Worm (Caenorhabditis elegans) whole organism, L4 larva: ENCODE results near the gene B0286.1.

Source experiments
- T20F7.1 ChIP-seq: fragments of 200-800 bp; sonication (Bioruptor generic); optimal IDR thresholded peaks from 2 replicates; lab custom pipeline; 2018; ENCODE audit warnings: mild to moderate bottlenecking, missing genetic modification characterization, missing compliant biosample characterization
- T26A8.4 ChIP-seq: fragments of 200-800 bp; sonication (Bioruptor generic); IDR thresholded peaks from 2 replicates; pipeline ENCODE4 v1.3.6; 2022; ENCODE audit warnings: missing genetic modification characterization, missing compliant biosample characterization
- Y105C5A.15 ChIP-seq: fragments of 200-800 bp; sonication (Bioruptor generic); IDR thresholded peaks from 2 replicates; pipeline ENCODE4 v1.3.6; 2022; ENCODE audit warnings: missing genetic modification characterization, missing compliant biosample characterization
- arid-1 ChIP-seq: fragments of 200-800 bp; sonication (Bioruptor generic); conservative IDR thresholded peaks from 2 replicates; pipeline ENCODE4 v1.3.6; 2022; ENCODE audit warnings: missing genetic modification reagents, missing genetic modification characterization, missing compliant biosample characterization
- ceh-28 ChIP-seq: fragments of 150-350 bp; optimal IDR thresholded peaks from 2 replicates; lab custom pipeline; 2014; ENCODE audit warnings: missing biosample characterization, missing genetic modification reagents, missing genetic modification characterization
- ceh-62 ChIP-seq: sonication (generic microtip); optimal IDR thresholded peaks from 2 replicates; lab custom pipeline; 2017; ENCODE audit warnings: missing biosample characterization, missing genetic modification characterization
- ceh-82 ChIP-seq: sonication (generic microtip); optimal IDR thresholded peaks from 2 replicates; lab custom pipeline; 2017; ENCODE audit warnings: missing biosample characterization, missing genetic modification characterization
- ctbp-1 ChIP-seq: fragments of 200-800 bp; sonication (Bioruptor generic); IDR thresholded peaks from 2 replicates; pipeline ENCODE4 v1.3.6; 2022; ENCODE audit warnings: missing genetic modification reagents, missing genetic modification characterization, missing compliant biosample characterization
- daf-8 ChIP-seq: fragments of 200-800 bp; sonication (Bioruptor generic); IDR thresholded peaks from 2 replicates; pipeline ENCODE4 v1.3.6; 2022; ENCODE audit warnings: missing genetic modification characterization, missing compliant biosample characterization
- dmd-6 ChIP-seq: fragments of 200-800 bp; sonication (Bioruptor generic); IDR thresholded peaks from 2 replicates; pipeline ENCODE4 v1.3.6; 2022; ENCODE audit warnings: missing genetic modification reagents, missing genetic modification characterization, missing compliant biosample characterization
- dmd-8 ChIP-seq: fragments of 200-800 bp; sonication (Bioruptor generic); IDR thresholded peaks from 2 replicates; pipeline ENCODE4 v1.3.6; 2022; ENCODE audit warnings: missing genetic modification characterization, missing compliant biosample characterization
- dpl-1 ChIP-seq: fragments of 150-350 bp; optimal IDR thresholded peaks from 2 replicates; lab custom pipeline; 2014; ENCODE audit warnings: missing biosample characterization, missing genetic modification reagents, missing genetic modification characterization
- egl-27 ChIP-seq: sonication (generic microtip); optimal IDR thresholded peaks from 3 replicates; lab custom pipeline; 2017; ENCODE audit warnings: missing biosample characterization, missing genetic modification reagents, missing genetic modification characterization
- egl-43 ChIP-seq: fragments of 200-800 bp; sonication (Bioruptor generic); IDR thresholded peaks from 2 replicates; pipeline ENCODE4 v1.3.6; 2022; ENCODE audit warnings: missing genetic modification reagents, missing genetic modification characterization, missing compliant biosample characterization
- fos-1 ChIP-seq: fragments of 150-350 bp; optimal IDR thresholded peaks from 2 replicates; lab custom pipeline; 2014; ENCODE audit warnings: missing biosample characterization, missing genetic modification characterization
- hmg-1.1 ChIP-seq: fragments of 200-800 bp; sonication (Bioruptor generic); IDR thresholded peaks from 2 replicates; pipeline ENCODE4 v1.3.6; 2022; ENCODE audit warnings: missing genetic modification reagents, missing genetic modification characterization, missing compliant biosample characterization
- jun-1 ChIP-seq: fragments of 150-350 bp; optimal IDR thresholded peaks from 2 replicates; lab custom pipeline; 2014; ENCODE audit warnings: missing biosample characterization, missing genetic modification reagents, missing genetic modification characterization
- lim-7 ChIP-seq: fragments of 200-800 bp; sonication (Bioruptor generic); IDR thresholded peaks from 2 replicates; pipeline ENCODE4 v1.3.6; 2022; ENCODE audit warnings: missing genetic modification characterization, missing compliant biosample characterization
- lin-1 ChIP-seq: fragments of 200-800 bp; sonication (Bioruptor generic); IDR thresholded peaks from 2 replicates; pipeline ENCODE4 v1.3.6; 2022; ENCODE audit warnings: missing genetic modification reagents, missing genetic modification characterization, missing compliant biosample characterization
- lin-38 ChIP-seq: fragments of 200-800 bp; sonication (Bioruptor generic); IDR thresholded peaks from 2 replicates; pipeline ENCODE4 v1.3.6; 2022; ENCODE audit warnings: missing genetic modification reagents, missing genetic modification characterization, missing compliant biosample characterization
- lin-39 ChIP-seq: fragments of 150-350 bp; optimal IDR thresholded peaks from 2 replicates; lab custom pipeline; 2014; ENCODE audit warnings: missing biosample characterization, missing genetic modification reagents, missing genetic modification characterization
- madf-5 ChIP-seq, 2 experiments: fragments of 200-800 bp; sonication (Bioruptor generic); IDR thresholded peaks; 2 replicates each; pipeline ENCODE4 v1.3.6; 2022; ENCODE audit warnings: missing compliant biosample characterization in 2 of 2, missing genetic modification characterization in 2 of 2
- mep-1 ChIP-seq: fragments of 150-350 bp; sonication (generic microtip); optimal IDR thresholded peaks from 3 replicates; lab custom pipeline; 2014; ENCODE audit warnings: missing biosample characterization, missing genetic modification characterization
- nhr-111 ChIP-seq: fragments of 200-800 bp; sonication (Bioruptor generic); optimal IDR thresholded peaks from 2 replicates; lab custom pipeline; 2018; ENCODE audit warnings: mild to moderate bottlenecking, missing genetic modification characterization, missing compliant biosample characterization
- nhr-237 ChIP-seq: sonication (generic microtip); optimal IDR thresholded peaks from 2 replicates; lab custom pipeline; 2017; ENCODE audit warnings: missing biosample characterization, missing genetic modification characterization
- nhr-25 ChIP-seq: sonication (generic microtip); optimal IDR thresholded peaks from 2 replicates; lab custom pipeline; 2017; ENCODE audit warnings: missing genetic modification characterization, mild to moderate bottlenecking, missing compliant biosample characterization, antibody characterized with exemption, moderate library complexity, borderline replicate concordance; ENCODE audit not compliant: insufficient read depth
- nhr-41 ChIP-seq: fragments of 200-800 bp; sonication (Bioruptor generic); IDR thresholded peaks from 2 replicates; pipeline ENCODE4 v1.3.6; 2022; ENCODE audit warnings: missing genetic modification reagents, missing genetic modification characterization, missing compliant biosample characterization
- nhr-48 ChIP-seq: sonication (generic microtip); optimal IDR thresholded peaks from 2 replicates; lab custom pipeline; 2016; ENCODE audit warnings: mild to moderate bottlenecking, missing genetic modification characterization, missing compliant biosample characterization
- nhr-76 ChIP-seq: fragments of 150-350 bp; optimal IDR thresholded peaks from 2 replicates; lab custom pipeline; 2014; ENCODE audit warnings: missing biosample characterization, missing genetic modification characterization
- php-3 ChIP-seq: fragments of 200-800 bp; sonication (Bioruptor generic); IDR thresholded peaks from 2 replicates; pipeline ENCODE4 v1.3.6; 2022; ENCODE audit warnings: missing genetic modification reagents, missing genetic modification characterization, missing compliant biosample characterization
- saeg-2 ChIP-seq: fragments of 200-800 bp; sonication (Bioruptor generic); IDR thresholded peaks from 2 replicates; pipeline ENCODE4 v1.3.6; 2022; ENCODE audit warnings: missing genetic modification reagents, missing genetic modification characterization, missing compliant biosample characterization
- unc-39 ChIP-seq: sonication (generic microtip); optimal IDR thresholded peaks from 2 replicates; lab custom pipeline; 2017; ENCODE audit warnings: missing biosample characterization, missing genetic modification characterization
- vab-7 ChIP-seq: fragments of 200-800 bp; sonication (Bioruptor generic); IDR thresholded peaks from 2 replicates; pipeline ENCODE4 v1.3.6; 2022; ENCODE audit warnings: missing genetic modification reagents, missing genetic modification characterization, missing compliant biosample characterization
- zfp-2 ChIP-seq: sonication (generic microtip); optimal IDR thresholded peaks from 2 replicates; lab custom pipeline; 2016; ENCODE audit warnings: mild to moderate bottlenecking, missing genetic modification characterization, missing compliant biosample characterization
- ztf-11 ChIP-seq: fragments of 150-350 bp; optimal IDR thresholded peaks from 2 replicates; lab custom pipeline; 2014; ENCODE audit warnings: missing biosample characterization, missing genetic modification characterization

The B0286.1 gene

DNA sequence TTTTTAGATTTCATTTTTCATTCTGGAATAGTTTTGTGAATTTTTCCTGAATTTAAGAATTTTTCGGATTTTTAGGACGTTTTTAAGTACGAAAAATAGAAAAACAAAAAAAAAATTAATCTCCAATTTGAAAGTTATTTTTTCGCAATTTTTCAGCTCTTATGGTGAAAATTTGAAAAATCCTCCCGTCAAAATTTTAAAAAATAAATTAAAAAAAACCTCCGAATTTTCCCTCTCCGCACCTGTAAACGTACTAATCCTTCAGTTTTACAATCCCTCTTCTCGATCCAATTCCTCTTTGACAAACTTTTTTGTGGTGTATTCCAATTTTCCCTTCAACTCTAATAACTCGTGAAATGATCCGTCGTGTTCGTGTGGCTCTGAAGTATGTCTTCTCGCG, at the start of gene B0286.1:
TSS of gene B0286.1 (plus strand) at position 301 of the 400 bp plus-strand sequence.
- no peak for TF ChIP-seq zfp-2
- no peak for TF ChIP-seq T20F7.1 (GFP tag; lab: Kevin White, UChicago)
- TF ChIP-seq hmg-1.1 (GFP tag; lab: Robert Waterston, UW): no peak
- no peak for TF ChIP-seq dmd-8 (GFP tag; lab: Robert Waterston, UW)

ce11 chrII:4328716-4329115, 49.6 kb upstream of the B0286.1 start, which contains the start of gene H20J04.4:
Gene H20J04.4, plus strand, starts transcription at chrII:4329016.
- TF ChIP-seq dmd-8 (GFP tag; lab: Robert Waterston, UW) (no peak), ceh-82 (tag; lab: Kevin White, UChicago) (no peak), egl-27 (tag; lab: Kevin White, UChicago) (no peak), lin-39 (tag; lab: Kevin White, UChicago) (no peak), egl-43 (GFP tag; lab: Robert Waterston, UW) (no peak), T20F7.1 (GFP tag; lab: Kevin White, UChicago) (no peak), unc-39 (tag; lab: Kevin White, UChicago) (no peak), mep-1 (tag; lab: Kevin White, UChicago) (no peak), madf-5 (GFP tag; IDR thresholded peaks at IDR 0.05; lab: Robert Waterston, UW) (no peak), Y105C5A.15 (GFP tag; lab: Robert Waterston, UW) (no peak), ceh-62 (tag; lab: Kevin White, UChicago) (no peak), nhr-48 (tag; lab: Kevin White, UChicago) (no peak), T26A8.4 (GFP tag; lab: Robert Waterston, UW) (no peak), lin-1 (GFP tag; lab: Robert Waterston, UW) (no peak), vab-7 (GFP tag; lab: Robert Waterston, UW) (no peak), nhr-111 (GFP tag; lab: Kevin White, UChicago) (no peak), nhr-25 (tag; lab: Kevin White, UChicago) (no peak), ztf-11 (no peak)

- no peak for TF ChIP-seq daf-8 (GFP tag; lab: Robert Waterston, UW)
- TF ChIP-seq dmd-6 (GFP tag; lab: Robert Waterston, UW): 0 out of 2 replicates have a peak, but pooled peaks have one; percentile 2
These were observed 43.8 kb upstream of the B0286.1 start, which contains the start of gene madf-3 for ce11 chrII:4334448-4334847. Gene madf-3, plus strand, starts transcription at chrII:4334748.

DNA sequence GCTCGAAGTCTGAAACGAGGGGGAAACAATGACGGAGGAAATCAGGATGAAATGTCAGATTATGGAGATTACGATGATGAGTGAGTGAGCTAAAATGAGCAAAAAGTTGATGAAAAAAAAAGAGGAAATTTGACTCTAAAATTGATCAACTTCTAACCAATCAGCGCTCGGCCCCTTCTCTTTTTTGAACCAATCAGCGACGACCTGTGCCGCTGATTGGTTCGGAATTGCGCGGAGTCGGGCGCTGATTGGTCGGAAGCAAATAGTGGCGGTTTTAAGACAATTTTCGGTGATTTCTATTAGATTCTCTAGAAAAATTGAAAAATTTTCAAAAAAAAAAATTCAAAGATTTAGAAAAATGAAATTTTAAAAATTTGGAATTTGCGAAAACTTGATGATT, 40.6 kb upstream of the B0286.1 start:
- TF ChIP-seq saeg-2 (GFP tag; lab: Robert Waterston, UW) (no peak), nhr-41 (GFP tag; lab: Robert Waterston, UW) (no peak), dmd-8 (GFP tag; lab: Robert Waterston, UW) (no peak), arid-1 (GFP tag; lab: Robert Waterston, UW) (no peak), lin-38 (GFP tag; lab: Robert Waterston, UW) (no peak), jun-1 (tag; lab: Kevin White, UChicago) (no peak), fos-1 (tag; lab: Kevin White, UChicago) (no peak), dpl-1 (no peak), php-3 (GFP tag; lab: Robert Waterston, UW) (no peak), egl-43 (GFP tag; lab: Robert Waterston, UW) (no peak), nhr-76 (no peak), ctbp-1 (GFP tag; lab: Robert Waterston, UW) (no peak), nhr-237 (tag; lab: Kevin White, UChicago) (no peak), unc-39 (tag; lab: Kevin White, UChicago) (no peak), ceh-28 (no peak), lim-7 (GFP tag; lab: Robert Waterston, UW) (no peak)
- TF ChIP-seq, all 104 proteins: peak for 0
